Worm (Caenorhabditis elegans): ENCODE data around the gene cest-17.

DNA sequence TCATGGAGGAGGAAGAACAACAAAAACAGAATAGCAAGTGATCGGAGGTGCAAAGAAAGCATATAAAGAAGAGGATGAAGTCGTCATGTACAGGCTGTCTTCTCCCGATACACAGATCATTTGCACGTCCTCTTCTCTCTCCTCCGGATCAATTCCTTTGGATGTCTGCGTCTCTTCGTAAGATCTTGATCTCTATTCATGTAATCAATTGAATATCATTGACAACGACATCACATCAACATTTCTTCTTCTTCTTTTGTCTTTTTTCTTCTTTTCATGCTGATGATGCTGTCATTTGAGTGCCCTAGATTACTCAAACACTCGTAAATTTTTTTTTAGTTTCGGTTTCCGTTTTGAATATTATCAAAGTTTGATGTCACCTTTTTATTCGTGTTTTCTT is 35.2 kb downstream of the cest-17 start, which contains the start of gene rol-3:
- TF ChIP-seq alr-1 (tag; optimal IDR thresholded peaks at IDR 0.05; ENCODE audit: borderline replicate concordance) (no peak), nhr-11 (tag; optimal IDR thresholded peaks at IDR 0.05) (no peak), ama-1 (optimal IDR thresholded peaks at IDR 0.05) (no peak), zag-1 (tag; optimal IDR thresholded peaks at IDR 0.05) (no peak), nhr-12 (tag; optimal IDR thresholded peaks at IDR 0.05) (no peak), Y116A8C.19 (tag; optimal IDR thresholded peaks at IDR 0.05; ENCODE audit: borderline replicate concordance) (no peak), hpl-2 (GFP tag; optimal IDR thresholded peaks at IDR 0.05) (no peak), swsn-7 (tag; optimal IDR thresholded peaks at IDR 0.05) (no peak)

All from whole organism, L1 larva.